Worm (Caenorhabditis elegans) whole organism, L4 larva: Measurements from ENCODE around the gene W02B8.1.
A peak's percentile ranks its signal among the peaks of the same experiment; 100 is the strongest.

Experiments used
- D1046.2 ChIP-seq: fragments of 200-800 bp; sonication (Bioruptor generic); IDR thresholded peaks from 2 replicates; pipeline ENCODE4 v1.3.6; 2022; ENCODE audit warnings: missing genetic modification characterization, missing compliant biosample characterization
- F10B5.3 ChIP-seq: sonication (generic microtip); optimal IDR thresholded peaks from 2 replicates; lab custom pipeline; 2016; ENCODE audit warnings: mild to moderate bottlenecking, missing genetic modification characterization, missing compliant biosample characterization
- F26F4.8 ChIP-seq: fragments of 200-800 bp; sonication (Bioruptor generic); conservative IDR thresholded peaks from 2 replicates; pipeline ENCODE4 v1.3.6; 2022; ENCODE audit warnings: missing genetic modification characterization, missing compliant biosample characterization
- aha-1 ChIP-seq: fragments of 150-350 bp; peaks from one replicate; lab custom pipeline; 2014; ENCODE audit warnings: missing biosample characterization, missing genetic modification characterization
- attf-4 ChIP-seq: sonication (generic microtip); optimal IDR thresholded peaks from 3 replicates; lab custom pipeline; 2017; ENCODE audit warnings: missing biosample characterization, missing genetic modification characterization
- daf-12 ChIP-seq: fragments of 150-350 bp; optimal IDR thresholded peaks from 2 replicates; lab custom pipeline; 2014; ENCODE audit warnings: missing biosample characterization, missing genetic modification reagents, missing genetic modification characterization
- daf-16 ChIP-seq, 3 experiments: sonication (generic microtip); optimal IDR thresholded peaks; 2 replicates each; lab custom pipeline; 2016 to 2017; ENCODE audit warnings: missing genetic modification characterization in 3 of 3, missing genetic modification reagents in 3 of 3, mild to moderate bottlenecking in 2 of 3, missing compliant biosample characterization in 2 of 3, missing biosample characterization in 1 of 3, moderate library complexity in 1 of 3
- daf-19 ChIP-seq: fragments of 200-800 bp; sonication (Bioruptor generic); conservative IDR thresholded peaks from 2 replicates; pipeline ENCODE4 v1.3.6; 2022; ENCODE audit warnings: missing genetic modification characterization, missing compliant biosample characterization
- dmd-9 ChIP-seq: fragments of 200-800 bp; sonication (Bioruptor generic); IDR thresholded peaks from 2 replicates; pipeline ENCODE4 v1.3.6; 2022; ENCODE audit warnings: missing genetic modification reagents, missing genetic modification characterization, missing compliant biosample characterization
- duxl-1 ChIP-seq: sonication (generic microtip); optimal IDR thresholded peaks from 2 replicates; lab custom pipeline; 2016; ENCODE audit warnings: mild to moderate bottlenecking, missing genetic modification characterization, moderate library complexity, missing compliant biosample characterization; ENCODE audit not compliant: poor library complexity
- egl-43 ChIP-seq: fragments of 200-800 bp; sonication (Bioruptor generic); IDR thresholded peaks from 2 replicates; pipeline ENCODE4 v1.3.6; 2022; ENCODE audit warnings: missing genetic modification reagents, missing genetic modification characterization, missing compliant biosample characterization
- fkh-10 ChIP-seq: fragments of 150-350 bp; optimal IDR thresholded peaks from 2 replicates; lab custom pipeline; 2014; ENCODE audit warnings: missing biosample characterization, missing genetic modification reagents, missing genetic modification characterization
- fos-1 ChIP-seq: fragments of 150-350 bp; optimal IDR thresholded peaks from 2 replicates; lab custom pipeline; 2014; ENCODE audit warnings: missing biosample characterization, missing genetic modification characterization
- gei-8 ChIP-seq: fragments of 200-800 bp; sonication (Bioruptor generic); optimal IDR thresholded peaks from 2 replicates; lab custom pipeline; 2018; ENCODE audit warnings: mild to moderate bottlenecking, missing genetic modification characterization, missing compliant biosample characterization
- jun-1 ChIP-seq: fragments of 150-350 bp; optimal IDR thresholded peaks from 2 replicates; lab custom pipeline; 2014; ENCODE audit warnings: missing biosample characterization, missing genetic modification reagents, missing genetic modification characterization
- lim-7 ChIP-seq: fragments of 200-800 bp; sonication (Bioruptor generic); IDR thresholded peaks from 2 replicates; pipeline ENCODE4 v1.3.6; 2022; ENCODE audit warnings: missing genetic modification characterization, missing compliant biosample characterization
- lin-15B ChIP-seq: fragments of 150-350 bp; sonication (generic microtip); optimal IDR thresholded peaks from 3 replicates; lab custom pipeline; 2014; ENCODE audit warnings: missing biosample characterization, missing genetic modification characterization
- lin-38 ChIP-seq: fragments of 200-800 bp; sonication (Bioruptor generic); IDR thresholded peaks from 2 replicates; pipeline ENCODE4 v1.3.6; 2022; ENCODE audit warnings: missing genetic modification reagents, missing genetic modification characterization, missing compliant biosample characterization
- madf-5 ChIP-seq, 2 experiments: fragments of 200-800 bp; sonication (Bioruptor generic); IDR thresholded peaks; 2 replicates each; pipeline ENCODE4 v1.3.6; 2022; ENCODE audit warnings: missing compliant biosample characterization in 2 of 2, missing genetic modification characterization in 2 of 2
- mdl-1 ChIP-seq, 2 experiments: fragments of 150-350 bp in 1 of 2; sonication (generic microtip) in 1 of 2; optimal IDR thresholded peaks; 2 replicates each; lab custom pipeline; 2014 to 2017; ENCODE audit warnings: missing biosample characterization in 2 of 2, missing genetic modification characterization in 2 of 2
- mdt-29 ChIP-seq: fragments of 200-800 bp; sonication (Bioruptor generic); IDR thresholded peaks from 2 replicates; pipeline ENCODE4 v1.3.6; 2022; ENCODE audit warnings: missing genetic modification reagents, missing genetic modification characterization, missing compliant biosample characterization
- mep-1 ChIP-seq: fragments of 150-350 bp; sonication (generic microtip); optimal IDR thresholded peaks from 3 replicates; lab custom pipeline; 2014; ENCODE audit warnings: missing biosample characterization, missing genetic modification characterization
- mes-2 ChIP-seq: sonication (generic microtip); optimal IDR thresholded peaks from 2 replicates; lab custom pipeline; 2016; ENCODE audit warnings: missing genotype, mild to moderate bottlenecking, missing genetic modification characterization, missing compliant biosample characterization; ENCODE audit not compliant: poor library complexity, severe bottlenecking
- mxl-3 ChIP-seq: fragments of 200-800 bp; sonication (Bioruptor generic); optimal IDR thresholded peaks from 2 replicates; lab custom pipeline; 2018; ENCODE audit warnings: mild to moderate bottlenecking, missing genetic modification characterization, missing compliant biosample characterization
- nhr-6 ChIP-seq: fragments of 150-350 bp; optimal IDR thresholded peaks from 2 replicates; lab custom pipeline; 2014; ENCODE audit warnings: missing biosample characterization, missing genetic modification characterization
- nhr-77 ChIP-seq: fragments of 150-350 bp; optimal IDR thresholded peaks from 2 replicates; lab custom pipeline; 2014; ENCODE audit warnings: missing biosample characterization, missing genetic modification characterization
- sdz-12 ChIP-seq: fragments of 200-800 bp; sonication (Bioruptor generic); optimal IDR thresholded peaks from 2 replicates; lab custom pipeline; 2018; ENCODE audit warnings: mild to moderate bottlenecking, missing genetic modification characterization, missing compliant biosample characterization
- set-16 ChIP-seq: fragments of 200-800 bp; sonication (Bioruptor generic); IDR thresholded peaks from 2 replicates; pipeline ENCODE4 v1.3.6; 2022; ENCODE audit warnings: missing genetic modification reagents, missing genetic modification characterization, missing compliant biosample characterization
- snpc-1.2 ChIP-seq: fragments of 200-800 bp; sonication (Bioruptor generic); IDR thresholded peaks from 2 replicates; pipeline ENCODE4 v1.3.6; 2022; ENCODE audit warnings: missing genetic modification reagents, missing genetic modification characterization, missing compliant biosample characterization
- snpc-4 ChIP-seq: fragments of 150-350 bp; optimal IDR thresholded peaks from 2 replicates; lab custom pipeline; 2014; ENCODE audit warnings: missing biosample characterization, missing genetic modification characterization
- spr-1 ChIP-seq: sonication (generic microtip); optimal IDR thresholded peaks from 2 replicates; lab custom pipeline; 2016; ENCODE audit warnings: mild to moderate bottlenecking, missing genetic modification characterization, missing compliant biosample characterization
- spr-3 ChIP-seq: fragments of 200-800 bp; sonication (Bioruptor generic); optimal IDR thresholded peaks from 2 replicates; lab custom pipeline; 2018; ENCODE audit warnings: mild to moderate bottlenecking, missing genetic modification characterization, missing compliant biosample characterization
- unc-62 ChIP-seq, 3 experiments: fragments of 150-350 bp in 1 of 3; sonication (generic microtip); optimal IDR thresholded peaks in 2 of 3; peaks in 1 of 3; 1 replicate in 1 of 3; 2 replicates in 2 of 3; lab custom pipeline; 2014 to 2017; ENCODE audit warnings: missing biosample characterization in 3 of 3, missing genetic modification characterization in 3 of 3, missing genetic modification reagents in 3 of 3, missing genotype in 1 of 3
- ztf-11 ChIP-seq: fragments of 150-350 bp; optimal IDR thresholded peaks from 2 replicates; lab custom pipeline; 2014; ENCODE audit warnings: missing biosample characterization, missing genetic modification characterization

Gene W02B8.1

DNA sequence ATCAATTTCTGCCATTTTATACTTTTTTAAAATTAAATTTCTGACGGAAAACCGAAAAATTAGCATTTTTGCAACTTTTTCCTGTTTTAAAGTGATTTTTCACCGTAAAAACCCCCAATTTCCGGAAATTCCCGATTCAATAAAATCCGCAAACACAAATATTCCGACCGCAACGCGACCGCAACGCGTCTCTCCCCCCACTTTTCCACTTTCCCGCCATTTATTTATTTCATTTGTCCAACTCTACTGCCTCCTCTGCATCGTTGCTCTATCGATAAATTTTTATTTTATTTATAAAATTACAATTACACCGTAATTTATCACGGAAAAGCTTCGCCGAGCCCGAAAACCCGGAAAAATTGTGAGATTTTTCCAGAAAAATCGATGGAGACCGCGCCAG, 13.6 kb downstream of the W02B8.1 start, which contains the start of gene mcd-1 (continued):
- TF ChIP-seq spr-1 (tag; lab: Kevin White, UChicago) (no peak), mes-2 (tag; lab: Kevin White, UChicago) (peak; percentile 71), mep-1 (tag; lab: Kevin White, UChicago) (peak; percentile 56), jun-1 (tag; lab: Kevin White, UChicago) (no peak), duxl-1 (tag; lab: Kevin White, UChicago) (no peak), lin-38 (GFP tag; lab: Robert Waterston, UW) (peak; percentile 84), mdt-29 (no peak), nhr-77 (peak; percentile 89), gei-8 (GFP tag; lab: Kevin White, UChicago) (no peak), spr-3 (GFP tag; lab: Kevin White, UChicago) (no peak)

DNA sequence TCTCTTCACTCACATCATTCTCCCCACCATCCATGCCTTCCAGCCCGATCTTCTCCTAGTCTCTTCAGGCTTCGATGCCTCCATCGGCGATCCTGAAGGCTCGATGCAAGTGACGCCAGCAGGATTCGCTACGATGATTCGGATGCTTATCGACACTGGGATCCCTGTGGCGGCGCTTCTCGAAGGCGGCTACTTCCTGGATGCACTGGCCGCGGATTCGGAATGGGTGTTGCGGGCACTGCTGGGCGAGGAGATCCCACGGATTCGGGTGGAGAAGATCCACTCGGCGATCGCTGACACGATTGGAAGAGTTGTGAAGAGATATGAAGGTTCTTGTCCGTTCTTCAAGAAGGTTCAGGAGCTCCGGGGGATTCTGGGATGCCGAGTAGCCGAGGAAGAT, 15.5 kb downstream of the W02B8.1 start:
- no peak for TF ChIP-seq D1046.2 (GFP tag; lab: Robert Waterston, UW)
- TF ChIP-seq set-16 (GFP tag; lab: Robert Waterston, UW), result peak; percentile 90
- TF ChIP-seq F26F4.8 (GFP tag; lab: Robert Waterston, UW), result no peak
- TF ChIP-seq, all 104 proteins: peak for 1

- no peak for TF ChIP-seq sdz-12
- peak in 1 of 2 experiments; percentile 77 for TF ChIP-seq unc-62 (GFP tag; optimal IDR thresholded peaks at IDR 0.05 in 1 of 2; lab: Kevin White, UChicago)
- no peak for TF ChIP-seq unc-62 (tag; optimal IDR thresholded peaks at IDR 0.05; lab: Kevin White, UChicago)
- TF ChIP-seq nhr-6 (tag; lab: Kevin White, UChicago), result no peak
- TF ChIP-seq, all 104 proteins: peak for 1
Observed at ce11 chrII:13882405-13882804, 19.5 kb downstream of the W02B8.1 start, which contains the start of gene hda-10. Gene hda-10, plus strand, starts transcription at chrII:13882705.

- peak; percentile 79 for TF ChIP-seq set-16 (GFP tag; lab: Robert Waterston, UW)
- no peak for TF ChIP-seq snpc-4 (tag; lab: Kevin White, UChicago)
- no peak for TF ChIP-seq duxl-1 (tag; lab: Kevin White, UChicago)
- TF ChIP-seq, all 104 proteins: peak for 1
Observed at ce11 chrII:13879589-13879988, 22.3 kb downstream of the W02B8.1 start.

ce11 chrII:13877994-13878393, 23.9 kb downstream of the W02B8.1 start:
- no peak for TF ChIP-seq attf-4 (tag; lab: Kevin White, UChicago)
- TF ChIP-seq F10B5.3, result no peak
- no peak for TF ChIP-seq mdl-1 (tag; optimal IDR thresholded peaks at IDR 0.05; lab: Kevin White, UChicago)
- no peak for TF ChIP-seq fos-1
- 0 out of 2 replicates have a peak, but pooled peaks have one; percentile 61 for TF ChIP-seq egl-43 (GFP tag; lab: Robert Waterston, UW)
- no peak for TF ChIP-seq daf-12
- TF ChIP-seq dmd-9 (GFP tag; lab: Robert Waterston, UW), result no peak
- TF ChIP-seq madf-5 (GFP tag; IDR thresholded peaks at IDR 0.05; lab: Robert Waterston, UW), result no peak
- no peak for TF ChIP-seq mdt-29
- TF ChIP-seq set-16 (GFP tag; lab: Robert Waterston, UW), result peak; percentile 64
- TF ChIP-seq aha-1 (tag; lab: Kevin White, UChicago), result peak; percentile 88

ce11 chrII:13875734-13876133, 26.2 kb downstream of the W02B8.1 start, which contains the start of gene ing-3:
Gene ing-3, plus strand, starts transcription at chrII:13876034.
- TF ChIP-seq mxl-3 (no peak), lin-15B (no peak), ztf-11 (tag; lab: Kevin White, UChicago) (no peak), daf-19 (GFP tag; lab: Robert Waterston, UW) (no peak), snpc-1.2 (GFP tag; lab: Robert Waterston, UW) (no peak), fkh-10 (GFP tag; lab: Kevin White, UChicago) (no peak), lim-7 (GFP tag; lab: Robert Waterston, UW) (no peak), daf-12 (no peak), daf-16 (GFP tag; optimal IDR thresholded peaks at IDR 0.05; lab: Kevin White, UChicago) (no peak), daf-16 (tag; optimal IDR thresholded peaks at IDR 0.05; lab: Kevin White, UChicago) (no peak)
